Worm (Caenorhabditis elegans): ENCODE results near the gene C45H4.21.

- no peak for TF ChIP-seq zag-1 (tag; optimal IDR thresholded peaks at IDR 0.05)
- TF ChIP-seq nhr-77 (tag; optimal IDR thresholded peaks at IDR 0.05), result no peak
- TF ChIP-seq fos-1 (tag; optimal IDR thresholded peaks at IDR 0.05), result no peak
- TF ChIP-seq lin-35 (GFP tag; optimal IDR thresholded peaks at IDR 0.05), result no peak
Observed at ce11 chrV:2099040-2099439, 50.3 kb downstream of the C45H4.21 start, which contains the start of gene F36F12.7.

Data from whole organism, L1 larva.